Fruit fly (Drosophila melanogaster) whole organism, pupa: ENCODE results near the gene Ald2.

Source experiments
- CG10348 ChIP-seq: fragments of 200-800 bp; sonication (Bioruptor generic); IDR thresholded peaks from 2 replicates; pipeline ENCODE4 v1.3.6; 2022; ENCODE audit warnings: missing biosample characterization, missing genetic modification characterization
- CG12605 ChIP-seq: fragments of 200-800 bp; sonication (Bioruptor generic); IDR thresholded peaks from 2 replicates; pipeline ENCODE4 v1.3.6; 2022; ENCODE audit warnings: missing biosample characterization, missing genetic modification characterization
- CG13204 ChIP-seq: fragments of 200-800 bp; sonication (Bioruptor generic); optimal IDR thresholded peaks from 2 replicates; lab custom pipeline; 2018; ENCODE audit warnings: missing biosample characterization, mild to moderate bottlenecking, missing genetic modification characterization, moderate library complexity
- CG14655 ChIP-seq: fragments of 200-800 bp; sonication (Bioruptor generic); optimal IDR thresholded peaks from 3 replicates; lab custom pipeline; 2017; ENCODE audit warnings: mild to moderate bottlenecking, missing biosample characterization, missing genetic modification reagents, missing genetic modification characterization
- CG15710 ChIP-seq: fragments of 200-800 bp; sonication (Bioruptor generic); optimal IDR thresholded peaks from 2 replicates; lab custom pipeline; 2018; ENCODE audit warnings: missing biosample characterization, mild to moderate bottlenecking, missing genetic modification characterization, moderate library complexity
- CG17806 ChIP-seq: fragments of 200-800 bp; sonication (Bioruptor generic); optimal IDR thresholded peaks from 2 replicates; lab custom pipeline; 2018; ENCODE audit warnings: missing biosample characterization, mild to moderate bottlenecking, missing genetic modification characterization, moderate library complexity
- CG32121 ChIP-seq: fragments of 200-800 bp; sonication (Bioruptor generic); IDR thresholded peaks from 2 replicates; pipeline ENCODE4 v1.3.6; 2022; ENCODE audit warnings: missing biosample characterization, missing genetic modification characterization
- CG34367 ChIP-seq: fragments of 200-800 bp; sonication (Bioruptor generic); optimal IDR thresholded peaks from 2 replicates; lab custom pipeline; 2018; ENCODE audit warnings: missing biosample characterization, mild to moderate bottlenecking, missing genetic modification characterization
- CG4496 ChIP-seq: fragments of 200-800 bp; sonication (Bioruptor generic); IDR thresholded peaks from 3 replicates; pipeline ENCODE4 v1.3.6; 2022; ENCODE audit warnings: missing biosample characterization, missing genetic modification characterization
- CG8159 ChIP-seq: fragments of 200-800 bp; sonication (Bioruptor generic); optimal IDR thresholded peaks from 3 replicates; lab custom pipeline; 2018; ENCODE audit warnings: missing biosample characterization, mild to moderate bottlenecking, missing genetic modification characterization, moderate library complexity
- CG8301 ChIP-seq: fragments of 200-800 bp; sonication (Bioruptor generic); optimal IDR thresholded peaks from 2 replicates; lab custom pipeline; 2018; ENCODE audit warnings: missing biosample characterization, mild to moderate bottlenecking, missing genetic modification characterization
- CG9948 ChIP-seq: fragments of 200-800 bp; sonication (Bioruptor generic); optimal IDR thresholded peaks from 2 replicates; lab custom pipeline; 2018; ENCODE audit warnings: missing biosample characterization, mild to moderate bottlenecking, missing genetic modification characterization, moderate library complexity
- D1 ChIP-seq: fragments of 200-800 bp; sonication (Bioruptor generic); optimal IDR thresholded peaks from 2 replicates; lab custom pipeline; 2018; ENCODE audit warnings: missing biosample characterization, mild to moderate bottlenecking, missing genetic modification characterization, moderate library complexity
- EcR ChIP-seq: fragments of 200-800 bp; sonication (Bioruptor generic); optimal IDR thresholded peaks from 3 replicates; lab custom pipeline; 2019; ENCODE audit warnings: missing biosample characterization, missing genetic modification characterization, mild to moderate bottlenecking, moderate library complexity, missing genetic modification reagents
- Ets98B ChIP-seq: fragments of 200-800 bp; sonication (Bioruptor generic); IDR thresholded peaks from 2 replicates; pipeline ENCODE4 v1.3.6; 2022; ENCODE audit warnings: missing biosample characterization, missing genetic modification characterization
- Pif1A ChIP-seq: fragments of 200-800 bp; sonication (Bioruptor generic); optimal IDR thresholded peaks from 3 replicates; lab custom pipeline; 2016; ENCODE audit warnings: missing biosample characterization, missing genetic modification characterization
- Pif1B ChIP-seq: fragments of 200-800 bp; sonication (Bioruptor generic); optimal IDR thresholded peaks from 3 replicates; lab custom pipeline; 2016; ENCODE audit warnings: missing biosample characterization, missing genetic modification characterization
- Snoo ChIP-seq: fragments of 200-800 bp; sonication (Bioruptor generic); optimal IDR thresholded peaks from 3 replicates; lab custom pipeline; 2017; ENCODE audit warnings: missing biosample characterization, mild to moderate bottlenecking, missing genetic modification characterization, inconsistent platforms
- fd96Ca ChIP-seq: fragments of 200-800 bp; sonication (Bioruptor generic); IDR thresholded peaks from 3 replicates; pipeline ENCODE4 v1.3.6; 2022; ENCODE audit warnings: missing biosample characterization, missing genetic modification characterization
- gl ChIP-seq: fragments of 200-800 bp; sonication (Bioruptor generic); optimal IDR thresholded peaks from 2 replicates; lab custom pipeline; 2018; ENCODE audit warnings: missing biosample characterization, mild to moderate bottlenecking, missing genetic modification characterization
- rn ChIP-seq: fragments of 200-800 bp; sonication (Bioruptor generic); IDR thresholded peaks from 2 replicates; pipeline ENCODE4 v1.3.6; 2022; ENCODE audit warnings: missing biosample characterization, missing genetic modification characterization

The Ald2 gene

DNA sequence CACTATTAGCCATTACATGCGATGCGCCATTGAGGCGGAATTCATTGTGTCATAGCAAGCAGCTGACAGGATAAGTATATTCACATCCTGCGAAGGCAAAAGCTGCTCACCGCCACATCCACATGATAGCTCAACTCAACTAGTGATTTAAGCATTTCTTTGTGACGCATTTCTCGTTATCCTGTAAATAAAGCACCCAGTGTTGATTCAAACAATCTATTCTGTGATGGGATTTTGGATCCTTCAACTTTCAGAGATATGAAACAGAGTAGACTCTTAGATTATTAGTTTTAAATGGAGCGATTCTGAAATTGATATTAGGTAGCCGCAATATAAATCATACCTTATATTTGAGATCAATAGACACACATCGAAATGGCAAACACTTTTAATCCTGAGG, 34.9 kb downstream of the Ald2 start, which contains the start of gene Hex-t1:
Gene Hex-t1, plus strand, starts transcription at position 301 of the 400 bp plus-strand sequence.
- TF ChIP-seq CG9948 (tag; lab: Kevin White, UChicago): no peak
- no peak for TF ChIP-seq CG10348 (GFP tag; lab: Robert Waterston, UW)
- no peak for TF ChIP-seq Ets98B (GFP tag; lab: Robert Waterston, UW)
- TF ChIP-seq Snoo: no peak
- no peak for TF ChIP-seq CG14655 (GFP tag; lab: Kevin White, UChicago)
- TF ChIP-seq gl (tag; lab: Kevin White, UChicago): no peak
- TF ChIP-seq Pif1B (GFP tag; lab: Kevin White, UChicago): no peak
- no peak for TF ChIP-seq CG12605
- TF ChIP-seq Pif1A: no peak
- TF ChIP-seq CG15710 (tag; lab: Kevin White, UChicago): no peak
- TF ChIP-seq CG13204 (GFP tag; lab: Kevin White, UChicago): no peak
- TF ChIP-seq CG8159 (tag; lab: Kevin White, UChicago): no peak
- no peak for TF ChIP-seq fd96Ca (GFP tag; lab: Robert Waterston, UW)
- no peak for TF ChIP-seq CG34367
- no peak for TF ChIP-seq CG4496 (GFP tag; lab: Robert Waterston, UW)

DNA sequence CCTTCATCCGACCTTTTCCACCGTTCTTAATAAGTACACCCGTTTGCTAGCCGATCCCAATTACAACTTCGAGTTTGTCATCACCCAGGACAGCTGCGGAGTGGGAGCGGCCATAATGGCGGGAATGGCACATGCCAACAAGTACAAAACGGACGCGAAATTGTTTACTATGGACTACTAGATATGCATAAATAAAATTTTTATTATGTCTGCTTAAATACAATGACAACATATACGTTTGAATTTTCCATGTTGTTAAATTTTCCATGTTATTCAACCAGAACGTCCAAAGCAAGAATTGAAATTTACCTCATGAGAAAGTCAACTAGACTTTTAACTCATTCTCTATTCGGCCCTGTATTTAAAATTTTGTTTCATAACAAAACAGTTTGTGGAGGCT, 36.5 kb downstream of the Ald2 start, which contains the start of gene Hex-t2:
Gene Hex-t2, plus strand, starts transcription at position 301 of the 400 bp plus-strand sequence.
- TF ChIP-seq CG12605: no peak
- no peak for TF ChIP-seq rn (GFP tag; lab: Robert Waterston, UW)
- TF ChIP-seq CG10348 (GFP tag; lab: Robert Waterston, UW): no peak
- TF ChIP-seq Snoo: no peak

DNA sequence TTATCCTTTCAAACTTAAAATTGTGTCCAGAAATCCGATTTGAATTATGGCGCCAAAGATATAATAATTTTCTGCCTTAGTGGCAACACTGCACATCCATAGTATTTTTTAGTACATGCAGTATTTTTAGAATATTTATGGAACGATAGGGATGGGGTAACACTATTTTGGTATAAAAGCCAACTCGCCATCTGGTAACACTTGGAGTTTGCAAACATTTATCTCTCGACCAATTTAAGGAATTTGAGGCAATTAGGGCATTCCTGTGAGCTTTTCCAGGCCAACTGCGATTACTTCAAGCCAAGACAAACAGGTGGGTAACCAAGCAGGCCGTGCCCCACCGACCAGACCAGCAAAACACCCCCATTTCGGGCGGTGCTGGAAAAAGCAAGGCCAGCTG, 38.5 kb downstream of the Ald2 start, which contains the start of gene CG5447:
Gene CG5447, plus strand, starts transcription at position 190 of the 400 bp plus-strand sequence.
- no peak for TF ChIP-seq CG9948 (tag; lab: Kevin White, UChicago)

DNA sequence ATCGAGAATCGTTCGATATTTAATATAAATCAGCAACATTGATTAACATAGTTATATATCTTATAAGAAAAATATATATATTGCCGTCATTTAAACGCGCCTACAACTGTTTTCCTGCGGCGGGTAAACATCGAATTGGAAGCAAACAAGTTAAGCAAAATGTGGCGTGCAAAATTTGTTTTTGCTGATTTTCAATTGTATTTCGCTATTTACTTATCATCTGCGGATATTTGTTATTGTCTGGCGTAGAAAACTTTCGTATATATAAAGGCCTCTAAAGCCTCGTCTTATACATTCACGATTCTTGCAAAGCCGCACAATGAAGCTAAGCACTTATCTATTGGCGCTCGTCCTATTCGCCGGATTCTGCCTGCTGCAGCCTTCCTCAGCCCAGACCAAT, 40.6 kb downstream of the Ald2 start, which contains the start of gene CG43117:
Gene CG43117, plus strand, starts transcription at position 301 of the 400 bp plus-strand sequence.
- TF ChIP-seq CG10348 (GFP tag; lab: Robert Waterston, UW) (no peak), EcR (GFP tag; lab: Kevin White, UChicago) (no peak), CG17806 (tag; lab: Kevin White, UChicago) (no peak), CG15710 (tag; lab: Kevin White, UChicago) (no peak), Pif1B (GFP tag; lab: Kevin White, UChicago) (no peak), Ets98B (GFP tag; lab: Robert Waterston, UW) (no peak), rn (GFP tag; lab: Robert Waterston, UW) (no peak)
- TF ChIP-seq, all 21 proteins: peak for 0

DNA sequence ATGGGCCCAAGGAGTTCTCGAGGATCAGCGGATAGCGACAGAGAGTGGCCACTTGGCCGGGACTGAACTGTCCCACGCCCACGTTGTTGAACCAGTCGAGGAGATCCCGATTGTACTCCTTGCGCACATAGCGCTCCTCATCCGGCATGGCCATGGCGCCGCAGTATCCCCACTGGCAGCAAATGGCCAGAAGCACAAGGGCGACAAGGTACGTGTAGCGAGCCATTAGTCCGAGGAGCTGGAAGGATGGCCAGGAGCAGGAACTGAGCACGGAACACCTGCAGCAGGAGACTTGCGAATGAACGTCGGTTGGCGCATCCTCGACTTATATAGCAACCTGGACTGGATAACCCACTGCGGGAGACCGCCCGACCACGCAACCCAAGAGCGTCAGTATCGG, 42.0 kb downstream of the Ald2 start, which contains the start of gene Pdf:
Gene Pdf, minus strand, starts transcription at position 304 of the 400 bp plus-strand sequence.
- TF ChIP-seq CG9948 (tag; lab: Kevin White, UChicago) (no peak), Ets98B (GFP tag; lab: Robert Waterston, UW) (no peak), EcR (GFP tag; lab: Kevin White, UChicago) (no peak), CG34367 (no peak), D1 (tag; lab: Kevin White, UChicago) (no peak), CG17806 (tag; lab: Kevin White, UChicago) (no peak), CG32121 (GFP tag; lab: Robert Waterston, UW) (no peak), rn (GFP tag; lab: Robert Waterston, UW) (no peak), CG12605 (no peak), Snoo (no peak), CG15710 (tag; lab: Kevin White, UChicago) (no peak)

DNA sequence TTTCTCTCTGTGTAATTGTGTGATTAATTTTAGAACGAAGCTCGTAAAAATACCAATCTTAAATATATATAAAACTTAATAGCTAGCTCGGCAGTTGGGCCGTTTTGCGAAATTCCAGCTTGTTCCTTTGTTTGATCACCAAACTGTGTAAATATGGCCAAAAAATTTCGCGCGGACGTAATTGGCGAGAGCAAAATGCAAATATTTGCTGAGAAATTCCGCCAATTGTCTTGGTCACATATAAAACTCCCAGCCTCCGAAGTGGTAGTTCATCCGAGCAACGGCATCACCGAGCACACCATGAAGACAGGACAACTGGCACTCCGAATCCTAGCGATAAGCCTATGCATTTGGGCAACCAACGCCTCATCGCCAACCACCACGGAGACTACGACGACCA, 42.7 kb downstream of the Ald2 start, which contains the start of gene CG14237:
Gene CG14237, plus strand, starts transcription at position 301 of the 400 bp plus-strand sequence.
- no peak for TF ChIP-seq CG10348 (GFP tag; lab: Robert Waterston, UW)
- TF ChIP-seq rn (GFP tag; lab: Robert Waterston, UW): no peak
- TF ChIP-seq EcR (GFP tag; lab: Kevin White, UChicago): no peak
- no peak for TF ChIP-seq CG8301 (tag; lab: Kevin White, UChicago)
- TF ChIP-seq CG15710 (tag; lab: Kevin White, UChicago): no peak
- no peak for TF ChIP-seq CG8159 (tag; lab: Kevin White, UChicago)
- no peak for TF ChIP-seq CG13204 (GFP tag; lab: Kevin White, UChicago)
- TF ChIP-seq CG32121 (GFP tag; lab: Robert Waterston, UW): no peak
- no peak for TF ChIP-seq Pif1A
- TF ChIP-seq Ets98B (GFP tag; lab: Robert Waterston, UW): no peak
- no peak for TF ChIP-seq gl (tag; lab: Kevin White, UChicago)
- no peak for TF ChIP-seq CG17806 (tag; lab: Kevin White, UChicago)

DNA sequence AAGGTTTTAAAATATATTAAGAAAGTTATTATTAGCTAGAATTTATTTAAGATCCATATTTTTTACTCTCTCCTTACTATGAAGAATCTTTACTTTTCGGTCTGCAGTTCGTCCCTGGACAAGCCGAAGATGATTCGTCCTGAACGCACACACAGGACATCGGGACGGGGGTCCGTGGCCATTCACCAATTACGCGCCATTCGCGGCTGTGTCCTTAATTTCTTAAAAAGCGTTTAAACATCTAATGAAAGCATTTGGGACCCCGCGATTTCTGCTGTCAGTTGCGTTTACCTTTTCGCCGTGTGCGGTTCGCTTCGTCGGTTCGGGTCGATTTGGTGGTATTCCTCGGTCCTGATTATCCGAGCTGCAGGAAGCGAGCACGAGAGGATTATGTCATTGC, 44.1 kb downstream of the Ald2 start, which contains the start of gene CG14238:
Gene CG14238, plus strand, starts transcription at position 301 of the 400 bp plus-strand sequence.
- no peak for TF ChIP-seq CG12605
